Worm (Caenorhabditis elegans) whole organism, young adult: ENCODE results near the gene rhr-1.

Source experiments
- C17E4.6 ChIP-seq: fragments of 200-800 bp; sonication (Bioruptor generic); IDR thresholded peaks from 2 replicates; pipeline ENCODE4 v1.3.6; 2022; ENCODE audit warnings: missing genetic modification reagents, missing genetic modification characterization, missing compliant biosample characterization
- D2030.7 ChIP-seq: fragments of 200-800 bp; sonication (Bioruptor generic); IDR thresholded peaks from 2 replicates; pipeline ENCODE4 v1.3.6; 2022; ENCODE audit warnings: missing genetic modification reagents, missing genetic modification characterization, missing compliant biosample characterization
- F10E7.11 ChIP-seq: sonication (generic microtip); optimal IDR thresholded peaks from 2 replicates; lab custom pipeline; 2017; ENCODE audit warnings: mild to moderate bottlenecking, missing genetic modification characterization, moderate library complexity, missing compliant biosample characterization
- F39B2.1 ChIP-seq: fragments of 200-800 bp; sonication (Bioruptor generic); IDR thresholded peaks from 2 replicates; pipeline ENCODE4 v1.3.6; 2022; ENCODE audit warnings: missing genetic modification reagents, missing genetic modification characterization, missing compliant biosample characterization
- F52B5.7 ChIP-seq: sonication (generic microtip); optimal IDR thresholded peaks from 2 replicates; lab custom pipeline; 2016; ENCODE audit warnings: mild to moderate bottlenecking, missing genetic modification characterization, missing compliant biosample characterization
- K11D2.4 ChIP-seq: fragments of 200-800 bp; sonication (Bioruptor generic); IDR thresholded peaks from 2 replicates; pipeline ENCODE4 v1.3.6; 2022; ENCODE audit warnings: missing genetic modification reagents, missing genetic modification characterization, missing compliant biosample characterization
- Y53F4B.3 ChIP-seq: fragments of 200-800 bp; sonication (Bioruptor generic); IDR thresholded peaks from 2 replicates; pipeline ENCODE4 v1.3.6; 2022; ENCODE audit warnings: missing genetic modification reagents, missing genetic modification characterization, missing compliant biosample characterization
- Y95B8A.8 ChIP-seq: fragments of 200-800 bp; sonication (Bioruptor generic); IDR thresholded peaks from 2 replicates; pipeline ENCODE4 v1.3.6; 2022; ENCODE audit warnings: missing genetic modification reagents, missing genetic modification characterization, missing compliant biosample characterization
- akir-1 ChIP-seq: fragments of 200-800 bp; sonication (Bioruptor generic); optimal IDR thresholded peaks from 2 replicates; lab custom pipeline; 2018; ENCODE audit warnings: mild to moderate bottlenecking, missing genetic modification characterization, moderate library complexity, missing compliant biosample characterization
- ama-1 ChIP-seq, 3 experiments: fragments of 150-350 bp in 1 of 3; sonication (generic microtip) in 2 of 3; optimal IDR thresholded peaks; 2 replicates each; lab custom pipeline; 2014 to 2018; ENCODE audit warnings: missing biosample characterization in 2 of 3, missing genetic modification characterization in 2 of 3, missing genetic modification reagents in 2 of 3
- attf-6 ChIP-seq: fragments of 200-800 bp; sonication (Bioruptor generic); IDR thresholded peaks from 2 replicates; pipeline ENCODE4 v1.3.6; 2022; ENCODE audit warnings: missing genetic modification reagents, missing genetic modification characterization, missing compliant biosample characterization
- cebp-2 ChIP-seq: fragments of 200-800 bp; sonication (Bioruptor generic); IDR thresholded peaks from 2 replicates; pipeline ENCODE4 v1.3.6; 2022; ENCODE audit warnings: missing genetic modification characterization, missing compliant biosample characterization
- ceh-79 ChIP-seq: sonication (generic microtip); optimal IDR thresholded peaks from 2 replicates; lab custom pipeline; 2017; ENCODE audit warnings: mild to moderate bottlenecking, missing genetic modification characterization, missing compliant biosample characterization
- dpl-1 ChIP-seq: fragments of 150-350 bp; optimal IDR thresholded peaks from 2 replicates; lab custom pipeline; 2014; ENCODE audit warnings: missing biosample characterization, missing genetic modification reagents, missing genetic modification characterization
- gei-17 ChIP-seq: fragments of 200-800 bp; sonication (Bioruptor generic); optimal IDR thresholded peaks from 2 replicates; lab custom pipeline; 2018; ENCODE audit warnings: mild to moderate bottlenecking, missing genetic modification characterization, missing compliant biosample characterization
- him-1 ChIP-seq: sonication (generic microtip); optimal IDR thresholded peaks from 2 replicates; lab custom pipeline; 2016; ENCODE audit warnings: missing genotype, missing genetic modification reagents, missing genetic modification characterization, missing compliant biosample characterization
- hmg-1.2 ChIP-seq: fragments of 200-800 bp; sonication (Bioruptor generic); IDR thresholded peaks from 2 replicates; pipeline ENCODE4 v1.3.6; 2022; ENCODE audit warnings: missing genetic modification reagents, missing genetic modification characterization, missing compliant biosample characterization
- lin-35 ChIP-seq, 3 experiments: fragments of 150-350 bp in 2 of 3; sonication (generic microtip) in 1 of 3; optimal IDR thresholded peaks; 2 replicates each; lab custom pipeline; 2014 to 2018; ENCODE audit warnings: missing biosample characterization in 3 of 3, missing genetic modification characterization in 3 of 3, missing genetic modification reagents in 3 of 3
- lir-1 ChIP-seq: fragments of 200-800 bp; sonication (Bioruptor generic); conservative IDR thresholded peaks from 2 replicates; pipeline ENCODE4 v1.3.6; 2022; ENCODE audit warnings: missing genetic modification reagents, missing genetic modification characterization, missing compliant biosample characterization
- lsy-27 ChIP-seq: sonication (generic microtip); optimal IDR thresholded peaks from 2 replicates; lab custom pipeline; 2017; ENCODE audit warnings: missing genetic modification characterization, mild to moderate bottlenecking, missing compliant biosample characterization, antibody characterized with exemption, missing genotype, borderline replicate concordance; ENCODE audit not compliant: insufficient read depth
- madf-3 ChIP-seq: fragments of 200-800 bp; sonication (Bioruptor generic); IDR thresholded peaks from 2 replicates; pipeline ENCODE4 v1.3.6; 2022; ENCODE audit warnings: missing genetic modification reagents, missing genetic modification characterization, missing compliant biosample characterization
- madf-8 ChIP-seq: fragments of 200-800 bp; sonication (Bioruptor generic); conservative IDR thresholded peaks from 2 replicates; pipeline ENCODE4 v1.3.6; 2022; ENCODE audit warnings: missing genetic modification reagents, missing genetic modification characterization, missing compliant biosample characterization
- mel-28 ChIP-seq: sonication (generic microtip); optimal IDR thresholded peaks from 2 replicates; lab custom pipeline; 2016; ENCODE audit warnings: borderline replicate concordance, mild to moderate bottlenecking, missing genetic modification characterization, missing compliant biosample characterization
- nfya-1 ChIP-seq: sonication (generic microtip); optimal IDR thresholded peaks from 2 replicates; lab custom pipeline; 2017; ENCODE audit warnings: antibody characterized with exemption, missing compliant biosample characterization, missing genetic modification characterization, borderline replicate concordance; ENCODE audit not compliant: insufficient read depth
- nfya-2 ChIP-seq: fragments of 200-800 bp; sonication (Bioruptor generic); IDR thresholded peaks from 2 replicates; pipeline ENCODE4 v1.3.6; 2022; ENCODE audit warnings: missing genetic modification reagents, missing genetic modification characterization, missing compliant biosample characterization
- nfyb-1 ChIP-seq: fragments of 200-800 bp; sonication (Bioruptor generic); IDR thresholded peaks from 2 replicates; pipeline ENCODE4 v1.3.6; 2022; ENCODE audit warnings: missing genetic modification reagents, missing genetic modification characterization, missing compliant biosample characterization
- pha-4 ChIP-seq: fragments of 150-350 bp; sonication (generic microtip); optimal IDR thresholded peaks from 2 replicates; lab custom pipeline; 2014; ENCODE audit warnings: missing biosample characterization, missing genetic modification reagents, missing genetic modification characterization
- snpc-1.3 ChIP-seq: sonication (generic microtip); optimal IDR thresholded peaks from 2 replicates; lab custom pipeline; 2017; ENCODE audit warnings: missing genetic modification characterization, mild to moderate bottlenecking, missing compliant biosample characterization, antibody characterized with exemption, moderate library complexity, missing genotype, missing genetic modification reagents; ENCODE audit not compliant: insufficient read depth
- snpc-3.4 ChIP-seq: sonication (generic microtip); optimal IDR thresholded peaks from 2 replicates; lab custom pipeline; 2017; ENCODE audit warnings: missing genetic modification characterization, mild to moderate bottlenecking, missing compliant biosample characterization, antibody characterized with exemption, moderate library complexity, missing genotype, missing genetic modification reagents
- somi-1 ChIP-seq: fragments of 200-800 bp; sonication (Bioruptor generic); optimal IDR thresholded peaks from 2 replicates; lab custom pipeline; 2018; ENCODE audit warnings: mild to moderate bottlenecking, missing genetic modification characterization, missing compliant biosample characterization
- tbx-9 ChIP-seq: sonication (generic microtip); optimal IDR thresholded peaks from 2 replicates; lab custom pipeline; 2016; ENCODE audit warnings: borderline replicate concordance, missing genetic modification characterization, inconsistent platforms, missing compliant biosample characterization
- tlf-1 ChIP-seq: fragments of 200-800 bp; sonication (Bioruptor generic); optimal IDR thresholded peaks from 2 replicates; lab custom pipeline; 2018; ENCODE audit warnings: mild to moderate bottlenecking, missing genetic modification characterization, missing compliant biosample characterization
- unc-130 ChIP-seq: sonication (generic microtip); optimal IDR thresholded peaks from 2 replicates; lab custom pipeline; 2016; ENCODE audit warnings: missing genetic modification reagents, missing genetic modification characterization, missing compliant biosample characterization
- unc-62 ChIP-seq: fragments of 150-350 bp; optimal IDR thresholded peaks from 2 replicates; lab custom pipeline; 2014; ENCODE audit warnings: missing biosample characterization, missing genetic modification reagents, missing genetic modification characterization
- xnd-1 ChIP-seq: sonication (generic microtip); optimal IDR thresholded peaks from 2 replicates; lab custom pipeline; 2016; ENCODE audit warnings: missing genotype, missing genetic modification reagents, missing genetic modification characterization, missing compliant biosample characterization
- zfh-2 ChIP-seq: fragments of 200-800 bp; sonication (Bioruptor generic); conservative IDR thresholded peaks from 2 replicates; pipeline ENCODE4 v1.3.6; 2022; ENCODE audit warnings: missing genetic modification reagents, missing genetic modification characterization, missing compliant biosample characterization
- ztf-3 ChIP-seq: fragments of 200-800 bp; sonication (Bioruptor generic); optimal IDR thresholded peaks from 2 replicates; lab custom pipeline; 2018; ENCODE audit warnings: mild to moderate bottlenecking, missing genetic modification characterization, missing compliant biosample characterization
- ztf-6 ChIP-seq: fragments of 200-800 bp; sonication (Bioruptor generic); IDR thresholded peaks from 2 replicates; pipeline ENCODE4 v1.3.6; 2022; ENCODE audit warnings: missing genetic modification reagents, missing genetic modification characterization, missing compliant biosample characterization

Gene rhr-1

DNA sequence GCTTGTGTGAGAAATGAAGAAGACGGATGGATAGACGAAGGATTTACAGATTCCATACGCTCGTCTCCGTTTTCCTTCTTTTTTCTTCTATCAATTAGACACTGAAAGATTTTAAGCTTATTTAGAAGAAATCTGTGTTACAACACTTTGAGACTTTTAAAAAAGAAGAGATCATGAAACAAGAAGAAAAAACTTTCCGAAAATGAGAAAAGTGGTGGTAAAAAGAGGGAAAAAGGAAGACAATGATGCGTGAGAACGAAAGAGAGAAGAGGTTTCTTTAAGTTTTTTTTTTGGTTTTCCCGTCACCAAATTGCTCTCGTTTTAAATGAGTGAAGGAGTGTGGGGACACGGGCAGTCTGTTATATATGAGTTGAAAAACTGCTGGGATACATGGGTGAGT, 25.7 kb downstream of the rhr-1 start, which contains the start of gene glc-3:
glc-3 (minus strand) TSS at position 101 of the 400 bp plus-strand sequence.
- no peak for TF ChIP-seq F10E7.11
- TF ChIP-seq mel-28, result no peak
- TF ChIP-seq ceh-79 (tag; lab: Kevin White, UChicago), result no peak
- TF ChIP-seq somi-1 (GFP tag; lab: Kevin White, UChicago), result no peak
- TF ChIP-seq ztf-6 (GFP tag; lab: Robert Waterston, UW), result no peak
- no peak for TF ChIP-seq him-1 (tag; lab: Kevin White, UChicago)
- no peak for TF ChIP-seq gei-17 (GFP tag; lab: Kevin White, UChicago)
- TF ChIP-seq nfyb-1 (GFP tag; lab: Robert Waterston, UW), result no peak
- no peak for TF ChIP-seq lin-35 (GFP tag; optimal IDR thresholded peaks at IDR 0.05; lab: Kevin White, UChicago)
- no peak for TF ChIP-seq ztf-3 (GFP tag; lab: Kevin White, UChicago)
- no peak for TF ChIP-seq madf-8

DNA sequence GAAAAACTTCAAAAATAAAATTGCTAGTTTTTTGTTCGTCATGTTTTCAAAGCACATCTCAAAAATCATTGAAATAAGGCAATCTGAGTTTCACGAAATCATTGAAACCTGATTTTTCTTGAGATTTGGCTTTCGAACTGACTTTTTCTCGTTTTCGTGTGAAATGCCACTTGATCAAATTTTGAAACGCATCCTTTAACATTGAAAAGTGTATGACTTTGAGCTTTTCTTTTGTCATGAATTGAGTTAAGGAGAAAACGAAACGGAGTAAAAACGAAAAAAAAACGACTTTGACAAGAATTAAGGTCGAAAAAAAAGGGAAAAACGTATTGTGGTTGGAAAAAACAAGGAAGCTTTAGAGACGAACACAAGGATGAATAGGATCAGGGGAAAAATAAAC, 27.0 kb downstream of the rhr-1 start:
- no peak for TF ChIP-seq lsy-27
- TF ChIP-seq madf-3 (GFP tag; lab: Robert Waterston, UW), result no peak
- TF ChIP-seq tlf-1 (GFP tag; lab: Kevin White, UChicago), result no peak
- TF ChIP-seq pha-4, result no peak
- TF ChIP-seq D2030.7 (GFP tag; lab: Robert Waterston, UW), result no peak
- TF ChIP-seq him-1 (tag; lab: Kevin White, UChicago), result no peak
- TF ChIP-seq nfyb-1 (GFP tag; lab: Robert Waterston, UW), result no peak
- TF ChIP-seq Y53F4B.3 (GFP tag; lab: Robert Waterston, UW), result no peak
- TF ChIP-seq hmg-1.2 (GFP tag; lab: Robert Waterston, UW), result no peak
- no peak for TF ChIP-seq F39B2.1
- no peak for TF ChIP-seq snpc-1.3 (tag; lab: Kevin White, UChicago)
- no peak for TF ChIP-seq nfya-2 (GFP tag; lab: Robert Waterston, UW)
- TF ChIP-seq ama-1 (optimal IDR thresholded peaks at IDR 0.05; lab: Kevin White, UChicago), result no peak
- TF ChIP-seq ama-1 (GFP tag; optimal IDR thresholded peaks at IDR 0.05; lab: Kevin White, UChicago), result no peak
- TF ChIP-seq xnd-1 (tag; lab: Kevin White, UChicago), result no peak

DNA sequence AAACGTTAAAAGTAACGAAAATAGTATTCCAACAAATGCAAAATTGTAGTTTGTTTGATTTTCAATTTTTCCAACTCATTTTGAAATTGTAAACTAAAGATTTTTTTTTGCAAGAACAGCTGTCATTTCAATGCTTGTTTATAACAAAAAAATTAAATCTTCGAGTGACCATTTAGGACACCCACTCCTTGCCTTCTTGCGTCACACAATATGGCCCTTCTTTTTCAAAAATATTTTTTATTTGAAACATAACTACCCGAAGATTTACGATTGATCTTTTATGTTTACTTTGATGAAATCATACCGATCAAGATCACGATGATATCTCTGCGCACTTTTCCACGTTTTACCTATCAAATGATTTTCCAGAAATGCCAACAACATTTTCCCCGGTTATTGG, 31.8 kb downstream of the rhr-1 start, which contains the start of gene ZC317.2:
ZC317.2 (plus strand) TSS at position 301 of the 400 bp plus-strand sequence.
- TF ChIP-seq K11D2.4 (no peak), akir-1 (GFP tag; lab: Kevin White, UChicago) (no peak), F52B5.7 (tag; lab: Kevin White, UChicago) (no peak), zfh-2 (GFP tag; lab: Robert Waterston, UW) (no peak), madf-3 (GFP tag; lab: Robert Waterston, UW) (no peak), unc-62 (GFP tag; lab: Kevin White, UChicago) (no peak), snpc-3.4 (tag; lab: Kevin White, UChicago) (no peak), Y95B8A.8 (GFP tag; lab: Robert Waterston, UW) (no peak), cebp-2 (GFP tag; lab: Robert Waterston, UW) (no peak), attf-6 (GFP tag; lab: Robert Waterston, UW) (no peak), tbx-9 (no peak), C17E4.6 (GFP tag; lab: Robert Waterston, UW) (no peak), nfya-1 (tag; lab: Kevin White, UChicago) (no peak), unc-130 (GFP tag; lab: Kevin White, UChicago) (no peak), lir-1 (GFP tag; lab: Robert Waterston, UW) (no peak), tlf-1 (GFP tag; lab: Kevin White, UChicago) (no peak), dpl-1 (no peak)
